Fruit fly (Drosophila melanogaster): ENCODE results near the gene CG9281.

Gene CG9281

DNA sequence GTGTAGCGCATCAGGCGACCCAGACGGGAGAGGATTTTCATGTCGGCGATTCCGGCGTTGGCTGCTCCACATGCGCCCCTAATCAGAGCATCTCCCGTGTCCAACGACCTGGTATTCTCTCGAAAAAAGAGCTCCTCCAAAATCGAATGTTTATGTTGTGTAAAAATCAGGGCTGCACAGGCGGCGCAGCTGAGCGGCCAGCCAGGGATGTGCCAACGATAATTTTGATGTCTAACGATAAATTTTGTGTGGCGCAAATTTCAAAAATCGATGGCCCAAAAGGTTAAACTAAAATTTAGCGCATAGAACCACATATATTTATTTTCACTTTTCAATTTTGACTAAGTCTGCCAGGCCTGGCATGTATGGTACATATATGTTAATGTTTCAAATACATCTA is 9.3 kb downstream of the CG9281 start, which contains the start of gene CG9240 (continued):
- TF ChIP-seq CG2120 (GFP tag; optimal IDR thresholded peaks at IDR 0.05): no peak
- TF ChIP-seq Dref (GFP tag; IDR thresholded peaks at IDR 0.05): peak; percentile 78
- TF ChIP-seq CG11696 (GFP tag; IDR thresholded peaks at IDR 0.05): no peak
- TF ChIP-seq prd (optimal IDR thresholded peaks at IDR 0.05): no peak
- no peak for TF ChIP-seq prd (GFP tag; IDR thresholded peaks at IDR 0.05)
- peak; percentile 18 for TF ChIP-seq CG15479 (GFP tag; optimal IDR thresholded peaks at IDR 0.05)
- peak in 1 of 2 experiments; percentile 84 for TF ChIP-seq Pdp1 (GFP tag; optimal IDR thresholded peaks at IDR 0.05)
- 0 out of 3 replicates have a peak, but pooled peaks have one; percentile 47 for TF ChIP-seq Opbp (GFP tag; IDR thresholded peaks at IDR 0.05; ENCODE audit: partially characterized antibody)
- TF ChIP-seq NfI (GFP tag; optimal IDR thresholded peaks at IDR 0.05): no peak
- no peak for TF ChIP-seq pan (optimal IDR thresholded peaks at IDR 0.05)
- TF ChIP-seq pan (GFP tag; optimal IDR thresholded peaks at IDR 0.05 in 1 of 2, IDR thresholded peaks at IDR 0.05 in 1 of 2): no peak
- TF ChIP-seq CG31388 (GFP tag; optimal IDR thresholded peaks at IDR 0.05): no peak
- TF ChIP-seq sisA (GFP tag; IDR thresholded peaks at IDR 0.05): no peak
- TF ChIP-seq Sry-β (GFP tag; optimal IDR thresholded peaks at IDR 0.05): no peak
- no peak for TF ChIP-seq sima (GFP tag; optimal IDR thresholded peaks at IDR 0.05)
- no peak for TF ChIP-seq z (GFP tag; IDR thresholded peaks at IDR 0.05)
- TF ChIP-seq Hey (tag; optimal IDR thresholded peaks at IDR 0.05): no peak
- TF ChIP-seq Adf1 (GFP tag; IDR thresholded peaks at IDR 0.05): 0 out of 2 replicates have a peak, but pooled peaks have one; percentile 14
- TF ChIP-seq HLH4C (GFP tag; IDR thresholded peaks at IDR 0.05; ENCODE audit: partially characterized antibody): peak; percentile 35; the same call in 1 of the 3 replicates
- TF ChIP-seq CG4730 (GFP tag; IDR thresholded peaks at IDR 0.05): no peak
- no peak for TF ChIP-seq CG34224 (GFP tag; IDR thresholded peaks at IDR 0.05; ENCODE audit: partially characterized antibody)
- no peak for TF ChIP-seq jumu (GFP tag; optimal IDR thresholded peaks at IDR 0.05)
- TF ChIP-seq jigr1 (GFP tag; IDR thresholded peaks at IDR 0.05): no peak
- TF ChIP-seq Dad (GFP tag; optimal IDR thresholded peaks at IDR 0.05): no peak
- peak; percentile 87 for TF ChIP-seq MBD-R2 (GFP tag; IDR thresholded peaks at IDR 0.05)
- TF ChIP-seq phol (tag; optimal IDR thresholded peaks at IDR 0.05): peak; percentile 12
- no peak for TF ChIP-seq CG16779 (GFP tag; IDR thresholded peaks at IDR 0.05)
- TF ChIP-seq ftz-f1 (GFP tag; optimal IDR thresholded peaks at IDR 0.05): no peak
- TF ChIP-seq CG2199 (GFP tag; IDR thresholded peaks at IDR 0.05): no peak
- TF ChIP-seq yki (optimal IDR thresholded peaks at IDR 0.05): no peak
- no peak for TF ChIP-seq bab2 (GFP tag; optimal IDR thresholded peaks at IDR 0.05)
- TF ChIP-seq CG9797 (GFP tag; optimal IDR thresholded peaks at IDR 0.05): peak; percentile 7
- TF ChIP-seq ase (GFP tag; IDR thresholded peaks at IDR 0.05): no peak
- TF ChIP-seq CG13894 (tag; optimal IDR thresholded peaks at IDR 0.05): peak; percentile 36
- no peak for TF ChIP-seq pnt (GFP tag; optimal IDR thresholded peaks at IDR 0.05)
- TF ChIP-seq Poxn (GFP tag; IDR thresholded peaks at IDR 0.05): no peak
- TF ChIP-seq CTCF (GFP tag; optimal IDR thresholded peaks at IDR 0.05): no peak
- no peak for TF ChIP-seq CG3163 (GFP tag; optimal IDR thresholded peaks at IDR 0.05)
- TF ChIP-seq crc (GFP tag; optimal IDR thresholded peaks at IDR 0.05): no peak
- TF ChIP-seq CG14860 (GFP tag; IDR thresholded peaks at IDR 0.05; ENCODE audit: partially characterized antibody): no peak
- TF ChIP-seq otp (GFP tag; IDR thresholded peaks at IDR 0.05): no peak
- TF ChIP-seq YL-1 (GFP tag; optimal IDR thresholded peaks at IDR 0.05): peak; percentile 41
- no peak for TF ChIP-seq Stat92E (GFP tag; optimal IDR thresholded peaks at IDR 0.05)
- TF ChIP-seq CG17912 (GFP tag; optimal IDR thresholded peaks at IDR 0.05): no peak
- peak; percentile 8 for TF ChIP-seq B-H2 (GFP tag; optimal IDR thresholded peaks at IDR 0.05)
- TF ChIP-seq CG42726 (GFP tag; IDR thresholded peaks at IDR 0.05; ENCODE audit: partially characterized antibody): no peak
- TF ChIP-seq BEAF-32 (GFP tag; optimal IDR thresholded peaks at IDR 0.05): peak; percentile 41
- TF ChIP-seq CG4404 (GFP tag; IDR thresholded peaks at IDR 0.05): no peak
- TF ChIP-seq croc (GFP tag; conservative IDR thresholded peaks at IDR 0.05): no peak
- no peak for TF ChIP-seq Doc3 (GFP tag; IDR thresholded peaks at IDR 0.05; ENCODE audit: partially characterized antibody)
- no peak for TF ChIP-seq CG14441 (GFP tag; IDR thresholded peaks at IDR 0.05)
- peak; percentile 4 for TF ChIP-seq CG10267 (tag; optimal IDR thresholded peaks at IDR 0.05)
- no peak for TF ChIP-seq CG12391 (tag; optimal IDR thresholded peaks at IDR 0.05)

Data from whole organism, embryonic.